Worm (Caenorhabditis elegans) whole organism, midembryonic: ENCODE results near the gene pqn-37.

Source experiments
- T22C8.4 ChIP-seq: fragments of 200-800 bp; sonication (Bioruptor generic); IDR thresholded peaks from 2 replicates; pipeline ENCODE4 v1.3.6; 2022; ENCODE audit warnings: missing genetic modification characterization, missing compliant biosample characterization
- cog-1 ChIP-seq: sonication (generic microtip); optimal IDR thresholded peaks from 2 replicates; lab custom pipeline; 2016; ENCODE audit warnings: missing genetic modification characterization, missing compliant biosample characterization
- flt-1 ChIP-seq: fragments of 200-800 bp; sonication (Bioruptor generic); IDR thresholded peaks from 2 replicates; pipeline ENCODE4 v1.3.6; 2022; ENCODE audit warnings: missing genetic modification characterization, missing compliant biosample characterization
- ref-1 ChIP-seq: fragments of 200-800 bp; sonication (Bioruptor generic); conservative IDR thresholded peaks from 2 replicates; pipeline ENCODE4 v1.3.6; 2022; ENCODE audit warnings: missing genetic modification reagents, missing genetic modification characterization, missing compliant biosample characterization
- tab-1 ChIP-seq: fragments of 200-800 bp; sonication (Bioruptor generic); IDR thresholded peaks from 2 replicates; pipeline ENCODE4 v1.3.6; 2022; ENCODE audit warnings: missing genetic modification characterization, missing compliant biosample characterization
- ztf-29 ChIP-seq: fragments of 200-800 bp; sonication (Bioruptor generic); IDR thresholded peaks from 2 replicates; pipeline ENCODE4 v1.3.6; 2022; ENCODE audit warnings: missing genetic modification reagents, missing genetic modification characterization, missing compliant biosample characterization

- TF ChIP-seq flt-1 (GFP tag; lab: Robert Waterston, UW) (no peak), cog-1 (no peak), T22C8.4 (GFP tag; lab: Robert Waterston, UW) (no peak), ztf-29 (GFP tag; lab: Robert Waterston, UW) (no peak), tab-1 (no peak), ref-1 (GFP tag; lab: Robert Waterston, UW) (no peak)
Measured at ce11 chrX:3247768-3248167, 2.6 kb downstream of the pqn-37 start.
